Worm (Caenorhabditis elegans): ENCODE data around the gene R03D7.2.
"Not testable (repeated sequence)": the region's sequence is repeated elsewhere in the genome, so short reads cannot be mapped to it uniquely, and the experiment has no call there.

R03D7.2 gene

ce11 chrII:10904379-10904778 is 30.6 kb downstream of the R03D7.2 start, which contains the start of gene sra-12:
TSS of gene sra-12 (minus strand) at chrII:10904479.
- TF ChIP-seq unc-62 (GFP tag; optimal IDR thresholded peaks at IDR 0.05) = not testable (repeated sequence)

ce11 chrII:10902104-10902503 is 32.9 kb downstream of the R03D7.2 start, which contains the start of gene gly-1:
TSS of gene gly-1 (minus strand) at chrII:10902204.
- no peak for TF ChIP-seq unc-62 (GFP tag; optimal IDR thresholded peaks at IDR 0.05)

- no peak for TF ChIP-seq unc-62 (GFP tag; optimal IDR thresholded peaks at IDR 0.05)
Measured at ce11 chrII:10898998-10899397, 36.0 kb downstream of the R03D7.2 start.

ce11 chrII:10895959-10896358 is 39.0 kb downstream of the R03D7.2 start:
- TF ChIP-seq unc-62 (GFP tag; optimal IDR thresholded peaks at IDR 0.05) = no peak

ce11 chrII:10894996-10895395 is 40.0 kb downstream of the R03D7.2 start, which contains the start of gene sra-10:
TSS of gene sra-10 (minus strand) at chrII:10895096.
- no peak for TF ChIP-seq unc-62 (GFP tag; optimal IDR thresholded peaks at IDR 0.05)

ce11 chrII:10888979-10889378 is 46.0 kb downstream of the R03D7.2 start, which contains the start of gene ptr-8:
TSS of gene ptr-8 (plus strand) at chrII:10889279.
- no peak for TF ChIP-seq unc-62 (GFP tag; optimal IDR thresholded peaks at IDR 0.05)

ce11 chrII:10887097-10887496 is 47.9 kb downstream of the R03D7.2 start:
- TF ChIP-seq unc-62 (GFP tag; optimal IDR thresholded peaks at IDR 0.05) = no peak

- TF ChIP-seq unc-62 (GFP tag; optimal IDR thresholded peaks at IDR 0.05) = no peak
Measured at ce11 chrII:10885868-10886514, 49.0 kb downstream of the R03D7.2 start, which contains the start of gene F44F4.3. TSS of gene F44F4.3 (minus strand) at chrII:10885918.

ce11 chrII:10885250-10885649 is 49.7 kb downstream of the R03D7.2 start:
- no peak for TF ChIP-seq unc-62 (GFP tag; optimal IDR thresholded peaks at IDR 0.05)

- no peak for TF ChIP-seq unc-62 (GFP tag; optimal IDR thresholded peaks at IDR 0.05)
Measured at ce11 chrII:10884396-10884795, 50.6 kb downstream of the R03D7.2 start, which contains the start of gene egg-3. TSS of gene egg-3 (minus strand) at chrII:10884441.

All from whole organism, dauer.